Fruit fly (Drosophila melanogaster) whole organism, embryonic: ENCODE results near the gene I-2.

Experiments used
- CG10543 ChIP-seq: fragments of 200-800 bp; sonication (Bioruptor generic); optimal IDR thresholded peaks from 3 replicates; lab custom pipeline; 2017; ENCODE audit warnings: missing biosample characterization, mild to moderate bottlenecking, missing genetic modification characterization, moderate library complexity
- CG1233 ChIP-seq: fragments of 200-800 bp; sonication (Bioruptor generic); optimal IDR thresholded peaks from 4 replicates; lab custom pipeline; 2018; ENCODE audit warnings: missing biosample characterization, mild to moderate bottlenecking, missing genetic modification characterization
- CG12769 ChIP-seq: fragments of 200-800 bp; sonication (Bioruptor generic); optimal IDR thresholded peaks from 2 replicates; lab custom pipeline; 2019; ENCODE audit warnings: missing biosample characterization, mild to moderate bottlenecking, missing genetic modification characterization, moderate library complexity
- CG14441 ChIP-seq: fragments of 200-800 bp; sonication (Bioruptor generic); IDR thresholded peaks from 2 replicates; pipeline ENCODE4 v1.3.6; 2022; ENCODE audit warnings: missing biosample characterization, missing genetic modification characterization
- CG2199 ChIP-seq: fragments of 200-800 bp; sonication (Bioruptor generic); IDR thresholded peaks from 3 replicates; pipeline ENCODE4 v1.3.6; 2022; ENCODE audit warnings: missing biosample characterization, missing genetic modification characterization
- CG33213 ChIP-seq: fragments of 200-800 bp; sonication (Bioruptor generic); optimal IDR thresholded peaks from 3 replicates; lab custom pipeline; 2016; ENCODE audit warnings: missing biosample characterization, missing genetic modification characterization
- CG4328 ChIP-seq: fragments of 200-800 bp; sonication (Bioruptor generic); optimal IDR thresholded peaks from 3 replicates; lab custom pipeline; 2017; ENCODE audit warnings: missing biosample characterization, missing genetic modification reagents, missing genetic modification characterization
- CG6272 ChIP-seq: fragments of 200-800 bp; sonication (Bioruptor generic); IDR thresholded peaks from 2 replicates; pipeline ENCODE4 v1.3.6; 2022; ENCODE audit warnings: missing biosample characterization, missing genetic modification characterization
- CG7963 ChIP-seq: fragments of 200-800 bp; sonication (Bioruptor generic); IDR thresholded peaks from 3 replicates; pipeline ENCODE4 v1.3.6; 2022; ENCODE audit warnings: missing biosample characterization, missing genetic modification characterization; ENCODE audit not compliant: partially characterized antibody
- CG8388 ChIP-seq: fragments of 200-800 bp; sonication (Bioruptor generic); optimal IDR thresholded peaks from 2 replicates; lab custom pipeline; 2019; ENCODE audit warnings: missing biosample characterization, mild to moderate bottlenecking, missing genetic modification characterization, moderate library complexity
- CG8478 ChIP-seq: fragments of >200 bp; optimal IDR thresholded peaks from 2 replicates; lab custom pipeline; 2018
- Camta ChIP-seq: fragments of 200-800 bp; sonication (Bioruptor generic); optimal IDR thresholded peaks from 2 replicates; lab custom pipeline; 2016; ENCODE audit warnings: missing biosample characterization, missing genetic modification characterization
- Drgx ChIP-seq: fragments of 200-800 bp; sonication (Bioruptor generic); IDR thresholded peaks from 2 replicates; pipeline ENCODE4 v1.3.6; 2022; ENCODE audit warnings: missing biosample characterization, missing genetic modification characterization
- Ets65A ChIP-seq: fragments of 200-800 bp; sonication (Bioruptor generic); peaks from one replicate; lab custom pipeline; 2016; ENCODE audit warnings: missing biosample characterization, missing genetic modification characterization
- Fer3 ChIP-seq: fragments of 200-800 bp; sonication (Bioruptor generic); optimal IDR thresholded peaks from 2 replicates; lab custom pipeline; 2018; ENCODE audit warnings: missing biosample characterization, mild to moderate bottlenecking, missing genetic modification characterization, moderate library complexity
- Med ChIP-seq: fragments of 200-800 bp; sonication (Bioruptor generic); peaks from one replicate; lab custom pipeline; 2016; ENCODE audit warnings: missing biosample characterization, missing genetic modification characterization, mild to moderate bottlenecking, inconsistent platforms, moderate library complexity
- abd-A ChIP-seq: fragments of 200-800 bp; sonication (Bioruptor generic); optimal IDR thresholded peaks from 3 replicates; lab custom pipeline; 2019; ENCODE audit warnings: missing biosample characterization, mild to moderate bottlenecking, missing genetic modification characterization, moderate library complexity
- cas ChIP-seq: fragments of 200-800 bp; sonication (Bioruptor generic); IDR thresholded peaks from 2 replicates; pipeline ENCODE4 v1.3.6; 2022; ENCODE audit warnings: missing biosample characterization, missing genetic modification characterization
- cg ChIP-seq: fragments of 200-800 bp; sonication (Bioruptor generic); optimal IDR thresholded peaks from 3 replicates; lab custom pipeline; 2019; ENCODE audit warnings: missing biosample characterization, mild to moderate bottlenecking, missing genetic modification characterization, moderate library complexity
- chinmo ChIP-seq: fragments of 200-800 bp; sonication (Bioruptor generic); IDR thresholded peaks from 4 replicates; pipeline ENCODE4 v1.3.6; 2022; ENCODE audit warnings: missing biosample characterization, missing genetic modification characterization; ENCODE audit not compliant: partially characterized antibody
- crol ChIP-seq: fragments of 200-800 bp; sonication (Bioruptor generic); IDR thresholded peaks from 2 replicates; pipeline ENCODE4 v1.3.6; 2022; ENCODE audit warnings: missing biosample characterization, missing genetic modification characterization
- dm ChIP-seq: fragments of 200-800 bp; sonication (Bioruptor generic); optimal IDR thresholded peaks from 3 replicates; lab custom pipeline; 2016; ENCODE audit warnings: missing biosample characterization, missing genetic modification characterization
- dmrt99B ChIP-seq: fragments of 200-800 bp; sonication (Bioruptor generic); optimal IDR thresholded peaks from 2 replicates; lab custom pipeline; 2018; ENCODE audit warnings: missing biosample characterization, mild to moderate bottlenecking, missing genetic modification characterization, moderate library complexity
- dysf ChIP-seq: fragments of 200-800 bp; sonication (Bioruptor generic); IDR thresholded peaks from 3 replicates; pipeline ENCODE4 v1.3.6; 2022; ENCODE audit warnings: missing biosample characterization, missing genetic modification characterization
- gsb-n ChIP-seq: fragments of 200-800 bp; sonication (Bioruptor generic); optimal IDR thresholded peaks from 3 replicates; lab custom pipeline; 2018; ENCODE audit warnings: missing biosample characterization, mild to moderate bottlenecking, missing genetic modification characterization
- jumu ChIP-seq: fragments of 200-800 bp; sonication (Bioruptor generic); optimal IDR thresholded peaks from 3 replicates; lab custom pipeline; 2016; ENCODE audit warnings: missing biosample characterization, missing genetic modification characterization
- kay ChIP-seq: fragments of 200-800 bp; sonication (Bioruptor generic); optimal IDR thresholded peaks from 2 replicates; lab custom pipeline; 2016; ENCODE audit warnings: missing biosample characterization, missing genetic modification characterization
- ro ChIP-seq: fragments of 200-800 bp; sonication (Bioruptor generic); IDR thresholded peaks from 2 replicates; pipeline ENCODE4 v1.3.6; 2022; ENCODE audit warnings: missing biosample characterization, missing genetic modification characterization
- sd ChIP-seq: fragments of 200-800 bp; sonication (Bioruptor generic); optimal IDR thresholded peaks from 3 replicates; lab custom pipeline; 2018; ENCODE audit warnings: missing biosample characterization, mild to moderate bottlenecking, missing genetic modification characterization, moderate library complexity
- sens ChIP-seq: fragments of 200-800 bp; sonication (Bioruptor generic); peaks from one replicate; lab custom pipeline; 2016; ENCODE audit warnings: missing biosample characterization, missing genetic modification characterization
- sr ChIP-seq: fragments of 200-800 bp; sonication (Bioruptor generic); IDR thresholded peaks from 3 replicates; pipeline ENCODE4 v1.3.6; 2022; ENCODE audit warnings: missing biosample characterization, missing genetic modification characterization
- tin ChIP-seq: fragments of 200-800 bp; sonication (Bioruptor generic); optimal IDR thresholded peaks from 3 replicates; lab custom pipeline; 2016; ENCODE audit warnings: missing biosample characterization, missing genetic modification characterization
- tll ChIP-seq, 2 experiments: fragments of 200-800 bp in 1 of 2; fragments of >200 bp in 1 of 2; sonication (Bioruptor generic) in 1 of 2; optimal IDR thresholded peaks; 2 replicates each; lab custom pipeline; 2017 to 2019; ENCODE audit warnings: missing biosample characterization in 2 of 2, missing genetic modification characterization in 2 of 2, mild to moderate bottlenecking in 1 of 2, moderate library complexity in 1 of 2
- zen ChIP-seq: fragments of 200-800 bp; sonication (Bioruptor generic); optimal IDR thresholded peaks from 3 replicates; lab custom pipeline; 2018; ENCODE audit warnings: missing biosample characterization, mild to moderate bottlenecking, missing genetic modification characterization, moderate library complexity

I-2 gene

dm6 chr3L:9814621-9815020, 22.0 kb downstream of the I-2 start:
- TF ChIP-seq CG10543 (GFP tag; lab: Kevin White, UChicago): peak; percentile 74
- TF ChIP-seq gsb-n (tag; lab: Kevin White, UChicago): no peak
- peak; percentile 36; the same call in 1 of the 3 replicates for TF ChIP-seq CG2199
- peak; percentile 68 for TF ChIP-seq Drgx (GFP tag; lab: Robert Waterston, UW)
- TF ChIP-seq kay (GFP tag; lab: Kevin White, UChicago): no peak
- TF ChIP-seq CG4328: peak; percentile 47
- peak; percentile 14 for TF ChIP-seq sens (GFP tag; lab: Kevin White, UChicago)
- no peak for TF ChIP-seq CG14441
- TF ChIP-seq crol: peak; percentile 89
- no peak for TF ChIP-seq tin (GFP tag; lab: Kevin White, UChicago)
- peak; percentile 48 for TF ChIP-seq abd-A (tag; lab: Kevin White, UChicago)
- no peak for TF ChIP-seq CG33213
- peak; percentile 72 for TF ChIP-seq sd (tag; lab: Kevin White, UChicago)
- peak; percentile 48 for TF ChIP-seq Med (GFP tag; lab: Kevin White, UChicago)

- TF ChIP-seq ro (GFP tag; lab: Robert Waterston, UW) (0 out of 2 replicates have a peak, but pooled peaks have one; percentile 22), sd (tag; lab: Kevin White, UChicago) (peak; percentile 58), CG7963 (GFP tag; lab: Robert Waterston, UW) (no peak), cg (GFP tag; lab: Kevin White, UChicago) (peak; percentile 26), dmrt99B (tag; lab: Kevin White, UChicago) (no peak), CG10543 (GFP tag; lab: Kevin White, UChicago) (peak; percentile 19), CG1233 (no peak), sr (GFP tag; lab: Robert Waterston, UW) (peak; percentile 92), chinmo (GFP tag; lab: Robert Waterston, UW) (0 out of 4 replicates have a peak, but pooled peaks have one; percentile 23), CG6272 (GFP tag; lab: Robert Waterston, UW) (no peak), CG8388 (GFP tag; lab: Kevin White, UChicago) (no peak), Camta (no peak), CG12769 (tag; lab: Kevin White, UChicago) (peak; percentile 87)
These were observed 23.2 kb downstream of the I-2 start, which contains the start of gene CG43897 for dm6 chr3L:9813345-9813897. Gene CG43897 (plus strand): TSS chr3L:9813847.

dm6 chr3L:9804125-9804524, 32.5 kb downstream of the I-2 start, which contains the start of gene Ilp4:
Gene Ilp4 (minus strand): TSS chr3L:9804263.
- TF ChIP-seq tll (GFP tag; optimal IDR thresholded peaks at IDR 0.05; lab: Kevin White, UChicago): peak in 1 of 2 experiments; percentile 96
- no peak for TF ChIP-seq cas (GFP tag; lab: Robert Waterston, UW)
- no peak for TF ChIP-seq Fer3
- TF ChIP-seq zen: peak; percentile 49
- TF ChIP-seq dm (GFP tag; lab: Kevin White, UChicago): no peak
- no peak for TF ChIP-seq dysf (GFP tag; lab: Robert Waterston, UW)

- TF ChIP-seq CG8478 (peak; percentile 51), Ets65A (peak; percentile 52), jumu (GFP tag; lab: Kevin White, UChicago) (no peak)
- TF ChIP-seq, all 482 proteins: peak for 2
These were observed 34.6 kb downstream of the I-2 start, which contains the start of gene Ilp3 for dm6 chr3L:9802020-9802419. Gene Ilp3 (minus strand): TSS chr3L:9802120.
